Fruit fly (Drosophila melanogaster) whole organism, pupa: ENCODE results near the gene Gr97a.

ENCODE experiments used
- CG10348 ChIP-seq: fragments of 200-800 bp; sonication (Bioruptor generic); IDR thresholded peaks from 2 replicates; pipeline ENCODE4 v1.3.6; 2022; ENCODE audit warnings: missing biosample characterization, missing genetic modification characterization
- CG14655 ChIP-seq: fragments of 200-800 bp; sonication (Bioruptor generic); optimal IDR thresholded peaks from 3 replicates; lab custom pipeline; 2017; ENCODE audit warnings: mild to moderate bottlenecking, missing biosample characterization, missing genetic modification reagents, missing genetic modification characterization
- CG17806 ChIP-seq: fragments of 200-800 bp; sonication (Bioruptor generic); optimal IDR thresholded peaks from 2 replicates; lab custom pipeline; 2018; ENCODE audit warnings: missing biosample characterization, mild to moderate bottlenecking, missing genetic modification characterization, moderate library complexity
- EcR ChIP-seq: fragments of 200-800 bp; sonication (Bioruptor generic); optimal IDR thresholded peaks from 3 replicates; lab custom pipeline; 2019; ENCODE audit warnings: missing biosample characterization, missing genetic modification characterization, mild to moderate bottlenecking, moderate library complexity, missing genetic modification reagents
- Ets98B ChIP-seq: fragments of 200-800 bp; sonication (Bioruptor generic); IDR thresholded peaks from 2 replicates; pipeline ENCODE4 v1.3.6; 2022; ENCODE audit warnings: missing biosample characterization, missing genetic modification characterization
- Pif1A ChIP-seq: fragments of 200-800 bp; sonication (Bioruptor generic); optimal IDR thresholded peaks from 3 replicates; lab custom pipeline; 2016; ENCODE audit warnings: missing biosample characterization, missing genetic modification characterization
- Pif1B ChIP-seq: fragments of 200-800 bp; sonication (Bioruptor generic); optimal IDR thresholded peaks from 3 replicates; lab custom pipeline; 2016; ENCODE audit warnings: missing biosample characterization, missing genetic modification characterization
- Snoo ChIP-seq: fragments of 200-800 bp; sonication (Bioruptor generic); optimal IDR thresholded peaks from 3 replicates; lab custom pipeline; 2017; ENCODE audit warnings: missing biosample characterization, mild to moderate bottlenecking, missing genetic modification characterization, inconsistent platforms
- fd96Ca ChIP-seq: fragments of 200-800 bp; sonication (Bioruptor generic); IDR thresholded peaks from 3 replicates; pipeline ENCODE4 v1.3.6; 2022; ENCODE audit warnings: missing biosample characterization, missing genetic modification characterization
- gl ChIP-seq: fragments of 200-800 bp; sonication (Bioruptor generic); optimal IDR thresholded peaks from 2 replicates; lab custom pipeline; 2018; ENCODE audit warnings: missing biosample characterization, mild to moderate bottlenecking, missing genetic modification characterization
- rn ChIP-seq: fragments of 200-800 bp; sonication (Bioruptor generic); IDR thresholded peaks from 2 replicates; pipeline ENCODE4 v1.3.6; 2022; ENCODE audit warnings: missing biosample characterization, missing genetic modification characterization

DNA sequence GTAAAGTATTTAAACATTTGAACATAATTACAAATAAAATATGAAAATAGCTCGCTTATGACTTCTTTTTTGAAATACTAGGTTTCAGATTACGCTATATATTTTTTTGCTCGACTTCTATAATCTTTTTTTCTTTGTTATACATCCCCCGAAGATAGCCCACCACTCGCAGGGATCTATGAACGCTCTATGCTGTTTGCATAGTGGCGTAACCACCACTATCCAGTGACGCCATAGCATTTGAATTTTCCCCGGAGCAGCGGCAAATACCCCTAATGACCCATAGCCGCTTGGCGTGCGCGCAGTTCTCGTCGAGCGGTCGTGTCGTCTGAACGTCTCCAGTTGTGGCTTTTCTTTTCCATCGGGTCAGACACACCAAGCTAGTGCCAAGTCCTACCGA is 12.0 kb upstream of the Gr97a start, which contains the start of the genes CG14253 and CG46313:
- TF ChIP-seq Ets98B (GFP tag; lab: Robert Waterston, UW) (no peak), gl (no peak), EcR (no peak), fd96Ca (GFP tag; lab: Robert Waterston, UW) (no peak), CG14655 (GFP tag; lab: Kevin White, UChicago) (no peak), Pif1A (GFP tag; lab: Kevin White, UChicago) (no peak), Pif1B (GFP tag; lab: Kevin White, UChicago) (no peak), CG17806 (no peak), rn (GFP tag; lab: Robert Waterston, UW) (no peak), Snoo (tag; lab: Kevin White, UChicago) (no peak), CG10348 (GFP tag; lab: Robert Waterston, UW) (no peak)
